Worm (Caenorhabditis elegans) whole organism, young adult: Measurements from ENCODE around the gene spig-9.

Experiments
- B0019.2 ChIP-seq: fragments of 200-800 bp; sonication (Bioruptor generic); conservative IDR thresholded peaks from 2 replicates; pipeline ENCODE4 v1.3.6; 2022; ENCODE audit warnings: missing genetic modification reagents, missing genetic modification characterization, missing compliant biosample characterization
- C17E4.6 ChIP-seq: fragments of 200-800 bp; sonication (Bioruptor generic); IDR thresholded peaks from 2 replicates; pipeline ENCODE4 v1.3.6; 2022; ENCODE audit warnings: missing genetic modification reagents, missing genetic modification characterization, missing compliant biosample characterization
- F10E7.11 ChIP-seq: sonication (generic microtip); optimal IDR thresholded peaks from 2 replicates; lab custom pipeline; 2017; ENCODE audit warnings: mild to moderate bottlenecking, missing genetic modification characterization, moderate library complexity, missing compliant biosample characterization
- F22D6.2 ChIP-seq: sonication (generic microtip); optimal IDR thresholded peaks from 2 replicates; lab custom pipeline; 2016; ENCODE audit warnings: mild to moderate bottlenecking, missing genetic modification characterization, missing compliant biosample characterization
- F23B12.7 ChIP-seq: sonication (generic microtip); optimal IDR thresholded peaks from 2 replicates; lab custom pipeline; 2017; ENCODE audit warnings: missing genetic modification characterization, mild to moderate bottlenecking, missing compliant biosample characterization, antibody characterized with exemption, moderate library complexity; ENCODE audit not compliant: insufficient read depth
- F33H1.4 ChIP-seq: fragments of 200-800 bp; sonication (Bioruptor generic); IDR thresholded peaks from 2 replicates; pipeline ENCODE4 v1.3.6; 2022; ENCODE audit warnings: missing genetic modification reagents, missing genetic modification characterization, missing compliant biosample characterization
- K12H6.12 ChIP-seq: fragments of 200-800 bp; sonication (Bioruptor generic); optimal IDR thresholded peaks from 2 replicates; lab custom pipeline; 2018; ENCODE audit warnings: mild to moderate bottlenecking, missing genetic modification characterization, missing compliant biosample characterization
- T07F8.4 ChIP-seq: sonication (generic microtip); optimal IDR thresholded peaks from 2 replicates; lab custom pipeline; 2016; ENCODE audit warnings: mild to moderate bottlenecking, missing genetic modification characterization, moderate library complexity, missing compliant biosample characterization
- Y79H2A.3 ChIP-seq: fragments of 200-800 bp; sonication (Bioruptor generic); conservative IDR thresholded peaks from 2 replicates; pipeline ENCODE4 v1.3.6; 2022; ENCODE audit warnings: missing genetic modification reagents, missing genetic modification characterization, missing compliant biosample characterization
- ZK185.1 ChIP-seq: sonication (generic microtip); optimal IDR thresholded peaks from 2 replicates; lab custom pipeline; 2016; ENCODE audit warnings: mild to moderate bottlenecking, missing genetic modification characterization, missing compliant biosample characterization; ENCODE audit not compliant: poor library complexity, severe bottlenecking
- aptf-2 ChIP-seq: fragments of 200-800 bp; sonication (Bioruptor generic); conservative IDR thresholded peaks from 2 replicates; pipeline ENCODE4 v1.3.6; 2022; ENCODE audit warnings: missing genetic modification reagents, missing genetic modification characterization, missing compliant biosample characterization
- aptf-3 ChIP-seq: fragments of 200-800 bp; sonication (Bioruptor generic); IDR thresholded peaks from 2 replicates; pipeline ENCODE4 v1.3.6; 2022; ENCODE audit warnings: missing genetic modification characterization, missing compliant biosample characterization
- atf-7 ChIP-seq: sonication (generic microtip); optimal IDR thresholded peaks from 2 replicates; lab custom pipeline; 2017; ENCODE audit warnings: mild to moderate bottlenecking, missing genetic modification characterization, missing compliant biosample characterization
- attf-5 ChIP-seq: fragments of 200-800 bp; sonication (Bioruptor generic); optimal IDR thresholded peaks from 2 replicates; lab custom pipeline; 2018; ENCODE audit warnings: mild to moderate bottlenecking, missing genetic modification characterization, missing compliant biosample characterization
- ceh-40 ChIP-seq: fragments of 200-800 bp; sonication (Bioruptor generic); IDR thresholded peaks from 2 replicates; pipeline ENCODE4 v1.3.6; 2022; ENCODE audit warnings: missing genetic modification characterization, missing compliant biosample characterization
- dox-1 ChIP-seq: fragments of 200-800 bp; sonication (Bioruptor generic); IDR thresholded peaks from 2 replicates; pipeline ENCODE4 v1.3.6; 2022; ENCODE audit warnings: missing genetic modification reagents, missing genetic modification characterization, missing compliant biosample characterization
- dpl-1 ChIP-seq: fragments of 150-350 bp; optimal IDR thresholded peaks from 2 replicates; lab custom pipeline; 2014; ENCODE audit warnings: missing biosample characterization, missing genetic modification reagents, missing genetic modification characterization
- efl-1 ChIP-seq: fragments of 150-350 bp; optimal IDR thresholded peaks from 2 replicates; lab custom pipeline; 2014; ENCODE audit warnings: missing biosample characterization, missing genetic modification reagents, missing genetic modification characterization
- fkh-3 ChIP-seq: sonication (generic microtip); optimal IDR thresholded peaks from 2 replicates; lab custom pipeline; 2016; ENCODE audit warnings: mild to moderate bottlenecking, missing genetic modification characterization, missing compliant biosample characterization
- hlh-12 ChIP-seq: sonication (generic microtip); optimal IDR thresholded peaks from 2 replicates; lab custom pipeline; 2016; ENCODE audit warnings: missing genetic modification characterization, missing compliant biosample characterization
- hmg-20 ChIP-seq: fragments of 200-800 bp; sonication (Bioruptor generic); IDR thresholded peaks from 2 replicates; pipeline ENCODE4 v1.3.6; 2022; ENCODE audit warnings: missing genetic modification reagents, missing genetic modification characterization, missing compliant biosample characterization
- hrde-1 ChIP-seq: sonication (generic microtip); optimal IDR thresholded peaks from 2 replicates; lab custom pipeline; 2016; ENCODE audit warnings: missing genetic modification characterization, mild to moderate bottlenecking, missing compliant biosample characterization, moderate library complexity, missing genotype, missing genetic modification reagents, borderline replicate concordance
- hsf-1 ChIP-seq: fragments of 200-800 bp; sonication (Bioruptor generic); IDR thresholded peaks from 2 replicates; pipeline ENCODE4 v1.3.6; 2022; ENCODE audit warnings: missing genetic modification reagents, missing genetic modification characterization, missing compliant biosample characterization
- lin-26 ChIP-seq: fragments of 200-800 bp; sonication (Bioruptor generic); IDR thresholded peaks from 2 replicates; pipeline ENCODE4 v1.3.6; 2022; ENCODE audit warnings: missing genetic modification reagents, missing genetic modification characterization, missing compliant biosample characterization
- lin-35 ChIP-seq, 3 experiments: fragments of 150-350 bp in 2 of 3; sonication (generic microtip) in 1 of 3; optimal IDR thresholded peaks; 2 replicates each; lab custom pipeline; 2014 to 2018; ENCODE audit warnings: missing biosample characterization in 3 of 3, missing genetic modification characterization in 3 of 3, missing genetic modification reagents in 3 of 3
- lin-54 ChIP-seq: fragments of 200-800 bp; sonication (Bioruptor generic); optimal IDR thresholded peaks from 2 replicates; lab custom pipeline; 2018; ENCODE audit warnings: mild to moderate bottlenecking, missing genetic modification characterization, missing compliant biosample characterization
- madf-8 ChIP-seq: fragments of 200-800 bp; sonication (Bioruptor generic); conservative IDR thresholded peaks from 2 replicates; pipeline ENCODE4 v1.3.6; 2022; ENCODE audit warnings: missing genetic modification reagents, missing genetic modification characterization, missing compliant biosample characterization
- mcd-1 ChIP-seq: fragments of 200-800 bp; sonication (Bioruptor generic); IDR thresholded peaks from 2 replicates; pipeline ENCODE4 v1.3.6; 2022; ENCODE audit warnings: missing genetic modification reagents, missing genetic modification characterization, missing compliant biosample characterization
- mel-28 ChIP-seq: sonication (generic microtip); optimal IDR thresholded peaks from 2 replicates; lab custom pipeline; 2016; ENCODE audit warnings: borderline replicate concordance, mild to moderate bottlenecking, missing genetic modification characterization, missing compliant biosample characterization
- nhr-27 ChIP-seq: fragments of 200-800 bp; sonication (Bioruptor generic); optimal IDR thresholded peaks from 2 replicates; lab custom pipeline; 2018; ENCODE audit warnings: mild to moderate bottlenecking, missing genetic modification characterization, moderate library complexity, missing compliant biosample characterization
- pbrm-1 ChIP-seq: fragments of 200-800 bp; sonication (Bioruptor generic); IDR thresholded peaks from 2 replicates; pipeline ENCODE4 v1.3.6; 2022; ENCODE audit warnings: missing genetic modification reagents, missing genetic modification characterization, missing compliant biosample characterization
- rcor-1 ChIP-seq: fragments of 200-800 bp; sonication (Bioruptor generic); IDR thresholded peaks from 2 replicates; pipeline ENCODE4 v1.3.6; 2022; ENCODE audit warnings: missing genetic modification reagents, missing genetic modification characterization, missing compliant biosample characterization
- rec-8 ChIP-seq, 2 experiments: sonication (generic microtip); optimal IDR thresholded peaks; 2 replicates each; lab custom pipeline; 2016; ENCODE audit warnings: mild to moderate bottlenecking in 2 of 2, missing genetic modification characterization in 2 of 2, missing genetic modification reagents in 2 of 2, missing genotype in 2 of 2, missing biosample characterization in 1 of 2, missing compliant biosample characterization in 1 of 2, moderate library complexity in 1 of 2
- repo-1 ChIP-seq: sonication (generic microtip); optimal IDR thresholded peaks from 2 replicates; lab custom pipeline; 2017; ENCODE audit warnings: mild to moderate bottlenecking, missing genetic modification characterization, missing compliant biosample characterization
- rpc-1 ChIP-seq, 2 experiments: fragments of 150-350 bp in 1 of 2; sonication (generic microtip) in 1 of 2; optimal IDR thresholded peaks; 2 replicates each; lab custom pipeline; 2014 to 2018; ENCODE audit warnings: missing biosample characterization in 1 of 2, missing genetic modification characterization in 1 of 2, missing genetic modification reagents in 1 of 2, missing genotype in 1 of 2
- sea-2 ChIP-seq: fragments of 200-800 bp; sonication (Bioruptor generic); IDR thresholded peaks from 2 replicates; pipeline ENCODE4 v1.3.6; 2022; ENCODE audit warnings: missing genetic modification characterization, missing compliant biosample characterization
- snpc-1.3 ChIP-seq: sonication (generic microtip); optimal IDR thresholded peaks from 2 replicates; lab custom pipeline; 2017; ENCODE audit warnings: missing genetic modification characterization, mild to moderate bottlenecking, missing compliant biosample characterization, antibody characterized with exemption, moderate library complexity, missing genotype, missing genetic modification reagents; ENCODE audit not compliant: insufficient read depth
- somi-1 ChIP-seq: fragments of 200-800 bp; sonication (Bioruptor generic); optimal IDR thresholded peaks from 2 replicates; lab custom pipeline; 2018; ENCODE audit warnings: mild to moderate bottlenecking, missing genetic modification characterization, missing compliant biosample characterization
- tbp1 ChIP-seq: fragments of 200-800 bp; sonication (Bioruptor generic); optimal IDR thresholded peaks from 2 replicates; lab custom pipeline; 2018; ENCODE audit warnings: mild to moderate bottlenecking, missing genetic modification characterization, missing compliant biosample characterization
- zfh-2 ChIP-seq: fragments of 200-800 bp; sonication (Bioruptor generic); conservative IDR thresholded peaks from 2 replicates; pipeline ENCODE4 v1.3.6; 2022; ENCODE audit warnings: missing genetic modification reagents, missing genetic modification characterization, missing compliant biosample characterization
- zim-3 ChIP-seq: sonication (generic microtip); optimal IDR thresholded peaks from 2 replicates; lab custom pipeline; 2017; ENCODE audit warnings: mild to moderate bottlenecking, missing genetic modification characterization, moderate library complexity, missing compliant biosample characterization
- ztf-25 ChIP-seq: fragments of 200-800 bp; sonication (Bioruptor generic); IDR thresholded peaks from 2 replicates; pipeline ENCODE4 v1.3.6; 2022; ENCODE audit warnings: missing genetic modification reagents, missing genetic modification characterization, missing compliant biosample characterization

Gene spig-9

DNA sequence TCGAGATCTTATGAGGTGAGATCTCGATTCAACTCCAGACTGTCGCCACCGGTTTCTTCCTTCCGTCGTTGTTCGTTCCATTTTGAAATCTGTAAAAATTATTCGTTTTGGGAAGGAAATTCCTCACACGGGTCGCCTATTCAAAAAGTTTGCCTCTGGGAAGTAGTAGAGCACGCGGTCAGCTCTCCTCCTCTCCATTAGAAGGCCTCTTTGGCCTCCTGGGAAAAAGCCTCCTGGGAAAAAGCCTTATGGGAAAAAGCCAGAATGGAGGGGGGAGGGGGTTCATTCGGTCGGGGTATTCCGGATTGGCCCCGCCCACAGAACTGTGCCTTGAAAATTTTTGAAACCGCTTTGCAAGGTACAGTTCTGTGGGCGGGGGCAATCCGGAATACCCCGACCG lies 35.9 kb upstream of the spig-9 start:
- TF ChIP-seq lin-26 (GFP tag; lab: Robert Waterston, UW) (0 out of 2 replicates have a peak, but pooled peaks have one; percentile 27), T07F8.4 (no peak), Y79H2A.3 (GFP tag; lab: Robert Waterston, UW) (0 out of 2 replicates have a peak, but pooled peaks have one; percentile 35), madf-8 (0 out of 2 replicates have a peak, but pooled peaks have one; percentile 6), aptf-3 (GFP tag; lab: Robert Waterston, UW) (peak; percentile 99), aptf-2 (GFP tag; lab: Robert Waterston, UW) (peak; percentile 99), rcor-1 (GFP tag; lab: Robert Waterston, UW) (peak; percentile 24; the same call in 1 of the 2 replicates), nhr-27 (tag; lab: Kevin White, UChicago) (no peak), snpc-1.3 (tag; lab: Kevin White, UChicago) (no peak), F22D6.2 (tag; lab: Kevin White, UChicago) (no peak), mel-28 (tag; lab: Kevin White, UChicago) (no peak), lin-35 (GFP tag; optimal IDR thresholded peaks at IDR 0.05; lab: Kevin White, UChicago) (no peak), zim-3 (tag; lab: Kevin White, UChicago) (no peak), ZK185.1 (tag; lab: Kevin White, UChicago) (no peak), hlh-12 (no peak)
- TF ChIP-seq, all 124 proteins: peak for 6

DNA sequence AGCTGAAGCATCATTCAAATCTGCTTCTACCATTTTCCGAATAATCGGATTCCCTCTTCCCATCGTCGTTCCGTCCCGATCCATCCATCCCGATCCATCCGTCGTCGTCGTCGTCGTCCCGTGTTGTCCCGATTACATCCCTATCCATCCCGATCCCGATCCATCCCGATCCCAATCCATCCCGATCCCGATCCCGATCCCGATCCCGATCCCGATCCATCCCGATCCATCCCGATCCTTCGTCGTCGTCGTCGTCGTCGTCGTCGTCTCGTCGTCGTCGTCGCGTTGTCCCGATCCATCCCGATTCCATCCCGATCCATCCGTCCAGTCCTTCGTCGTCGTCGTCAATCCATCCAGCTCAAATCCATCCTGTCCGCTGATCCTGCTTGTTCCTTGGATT lies 35.5 kb upstream of the spig-9 start:
- TF ChIP-seq dpl-1 (GFP tag; lab: Kevin White, UChicago) (no peak), sea-2 (GFP tag; lab: Robert Waterston, UW) (0 out of 2 replicates have a peak, but pooled peaks have one; percentile 28), mcd-1 (0 out of 2 replicates have a peak, but pooled peaks have one; percentile 9), zfh-2 (GFP tag; lab: Robert Waterston, UW) (peak; percentile 71), K12H6.12 (tag; lab: Kevin White, UChicago) (no peak), efl-1 (GFP tag; lab: Kevin White, UChicago) (no peak)

DNA sequence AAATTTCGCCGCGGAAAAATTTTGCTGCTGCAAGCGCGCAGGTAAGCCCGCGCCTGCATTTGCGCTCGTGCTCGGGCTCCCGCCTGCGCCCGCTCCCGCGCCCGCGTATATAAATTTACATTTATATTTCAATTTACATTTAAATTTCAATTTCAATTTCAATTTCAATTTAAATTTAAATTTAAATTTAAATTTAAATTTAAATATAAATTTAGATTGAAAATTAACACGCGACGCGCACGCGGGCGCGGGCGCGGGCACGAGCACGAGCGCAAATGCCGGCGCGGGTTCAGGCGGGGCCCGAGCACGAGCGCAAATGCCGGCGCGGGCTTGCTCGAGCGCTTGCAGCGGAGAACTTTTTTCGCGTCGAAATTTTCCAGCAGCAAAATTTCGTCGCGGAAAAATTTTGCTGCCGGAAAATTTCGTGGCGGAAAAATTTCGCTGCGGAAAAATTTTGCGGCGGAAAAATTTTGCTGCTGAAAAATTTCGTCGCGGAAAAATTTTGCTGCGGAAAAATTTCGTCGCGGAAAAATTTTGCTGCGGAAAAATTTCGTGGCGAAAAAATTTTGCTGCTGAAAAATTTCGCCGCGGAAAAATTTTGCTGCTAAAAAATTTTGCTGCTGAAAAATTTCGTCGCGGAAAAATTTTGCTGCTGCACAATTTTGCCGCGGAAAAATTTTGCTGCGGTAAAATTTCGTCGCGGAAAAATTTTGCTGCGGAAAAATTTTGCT lies 34.3 kb upstream of the spig-9 start:
- TF ChIP-seq lin-35 (GFP tag; optimal IDR thresholded peaks at IDR 0.05; lab: Kevin White, UChicago) (no peak), rpc-1 (optimal IDR thresholded peaks at IDR 0.05; lab: Kevin White, UChicago) (no peak), rpc-1 (tag; optimal IDR thresholded peaks at IDR 0.05; lab: Kevin White, UChicago) (no peak), snpc-1.3 (tag; lab: Kevin White, UChicago) (no peak), ztf-25 (GFP tag; lab: Robert Waterston, UW) (peak; percentile 74; the same call in 1 of the 2 replicates), hmg-20 (GFP tag; lab: Robert Waterston, UW) (no peak), Y79H2A.3 (GFP tag; lab: Robert Waterston, UW) (0 out of 2 replicates have a peak, but pooled peaks have one; percentile 9), F23B12.7 (no peak), C17E4.6 (GFP tag; lab: Robert Waterston, UW) (no peak; the same call in 1 of the 2 replicates), tbp1 (no peak), hsf-1 (GFP tag; lab: Robert Waterston, UW) (peak; percentile 12; the same call in 1 of the 2 replicates), pbrm-1 (GFP tag; lab: Robert Waterston, UW) (0 out of 2 replicates have a peak, but pooled peaks have one; percentile 6), repo-1 (no peak), atf-7 (tag; lab: Kevin White, UChicago) (no peak), B0019.2 (GFP tag; lab: Robert Waterston, UW) (peak; percentile 75), rcor-1 (GFP tag; lab: Robert Waterston, UW) (no peak), F10E7.11 (tag; lab: Kevin White, UChicago) (no peak), F33H1.4 (GFP tag; lab: Robert Waterston, UW) (peak; percentile 5; the same call in 1 of the 2 replicates), dox-1 (no peak; the same call in none of the 2 replicates), zfh-2 (GFP tag; lab: Robert Waterston, UW) (peak; percentile 77; the same call in 1 of the 2 replicates), ceh-40 (GFP tag; lab: Robert Waterston, UW) (no peak), attf-5 (GFP tag; lab: Kevin White, UChicago) (peak; percentile 22), fkh-3 (tag; lab: Kevin White, UChicago) (no peak), rec-8 (tag; optimal IDR thresholded peaks at IDR 0.05; lab: Kevin White, UChicago) (no peak), lin-54 (GFP tag; lab: Kevin White, UChicago) (peak; percentile 3), hrde-1 (no peak), somi-1 (GFP tag; lab: Kevin White, UChicago) (no peak)
